Worm (Caenorhabditis elegans): ENCODE measurements around the gene kin-5.

kin-5 gene

ce11 chrIV:9924419-9924818, 44.6 kb downstream of the kin-5 start:
- TF ChIP-seq K02D7.2 (tag; optimal IDR thresholded peaks at IDR 0.05): no peak
- TF ChIP-seq gmeb-2 (tag; optimal IDR thresholded peaks at IDR 0.05): no peak
- no peak for TF ChIP-seq ets-4 (tag; optimal IDR thresholded peaks at IDR 0.05)
- TF ChIP-seq tbx-2 (tag; optimal IDR thresholded peaks at IDR 0.05): no peak
- no peak for TF ChIP-seq nhr-232 (tag; optimal IDR thresholded peaks at IDR 0.05)
- no peak for TF ChIP-seq C38D4.7 (GFP tag; optimal IDR thresholded peaks at IDR 0.05)
- no peak for TF ChIP-seq ceh-2 (tag; optimal IDR thresholded peaks at IDR 0.05)
- TF ChIP-seq unc-3 (GFP tag; conservative IDR thresholded peaks at IDR 0.05): no peak
- no peak for TF ChIP-seq unc-3 (tag; optimal IDR thresholded peaks at IDR 0.05)
- no peak for TF ChIP-seq elt-4 (tag; optimal IDR thresholded peaks at IDR 0.05)

ce11 chrIV:9920426-9920825, 48.6 kb downstream of the kin-5 start:
- no peak for TF ChIP-seq K02D7.2 (tag; optimal IDR thresholded peaks at IDR 0.05)
- TF ChIP-seq ama-1 (optimal IDR thresholded peaks at IDR 0.05): no peak
- TF ChIP-seq Y22D7AL.16 (tag; optimal IDR thresholded peaks at IDR 0.05): no peak
- no peak for TF ChIP-seq gmeb-2 (tag; optimal IDR thresholded peaks at IDR 0.05)
- no peak for TF ChIP-seq ttx-3 (tag; optimal IDR thresholded peaks at IDR 0.05)
- no peak for TF ChIP-seq ceh-48 (tag; optimal IDR thresholded peaks at IDR 0.05)
- no peak for TF ChIP-seq hlh-8 (tag; optimal IDR thresholded peaks at IDR 0.05)
- TF ChIP-seq odd-2 (tag; optimal IDR thresholded peaks at IDR 0.05): no peak
- TF ChIP-seq sdc-2 (tag; optimal IDR thresholded peaks at IDR 0.05): no peak
- no peak for TF ChIP-seq npax-4 (tag; optimal IDR thresholded peaks at IDR 0.05)
- TF ChIP-seq tbx-2 (tag; optimal IDR thresholded peaks at IDR 0.05): no peak
- no peak for TF ChIP-seq K09A11.1 (tag; optimal IDR thresholded peaks at IDR 0.05; ENCODE audit: insufficient read depth)
- no peak for TF ChIP-seq ceh-19 (GFP tag; optimal IDR thresholded peaks at IDR 0.05)
- TF ChIP-seq ahr-1 (tag; optimal IDR thresholded peaks at IDR 0.05): no peak
- no peak for TF ChIP-seq sox-2 (GFP tag; IDR thresholded peaks at IDR 0.05)
- TF ChIP-seq eyg-1 (tag; optimal IDR thresholded peaks at IDR 0.05): no peak

- no peak for TF ChIP-seq ceh-14 (tag; optimal IDR thresholded peaks at IDR 0.05)
- no peak for TF ChIP-seq nhr-232 (tag; optimal IDR thresholded peaks at IDR 0.05)
- TF ChIP-seq hlh-6 (tag; optimal IDR thresholded peaks at IDR 0.05): no peak
- no peak for TF ChIP-seq syd-9 (tag; optimal IDR thresholded peaks at IDR 0.05)
Measured at ce11 chrIV:9918021-9918420, 51.0 kb downstream of the kin-5 start.
